Worm (Caenorhabditis elegans): ENCODE results near the gene ZK1251.3.
A peak's percentile ranks its signal among the peaks of the same experiment; 100 is the strongest.

The ZK1251.3 gene

DNA sequence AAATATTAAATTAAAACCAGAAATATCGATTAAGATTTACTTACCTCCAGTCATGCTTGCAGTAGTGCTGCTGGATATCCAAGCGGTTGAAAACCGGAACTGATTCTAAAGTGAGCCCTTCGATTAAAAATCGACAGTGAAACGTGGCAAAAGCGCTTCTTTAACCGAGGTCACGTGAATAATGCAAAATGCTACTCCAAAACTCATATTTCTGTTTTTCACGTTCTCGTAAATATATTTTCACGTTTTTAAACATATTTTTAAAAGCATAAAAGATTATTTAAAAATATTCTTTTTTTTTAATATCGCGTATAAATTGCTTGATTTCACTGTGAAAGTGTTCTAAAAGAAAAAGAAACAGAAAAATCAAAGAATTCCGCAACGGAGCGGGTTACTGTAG, 25.7 kb downstream of the ZK1251.3 start, which contains the start of gene ant-1.3:
Gene ant-1.3, minus strand, starts transcription at position 101 of the 400 bp plus-strand sequence.
- TF ChIP-seq pha-4 (GFP tag; IDR thresholded peaks at IDR 0.05) (no peak), pha-4 (tag; optimal IDR thresholded peaks at IDR 0.05) (no peak), cey-2 (tag; optimal IDR thresholded peaks at IDR 0.05; ENCODE audit: borderline replicate concordance, insufficient read depth) (no peak), lir-3 (tag; optimal IDR thresholded peaks at IDR 0.05) (no peak), ces-1 (GFP tag; optimal IDR thresholded peaks at IDR 0.05) (no peak), lin-13 (GFP tag; optimal IDR thresholded peaks at IDR 0.05) (no peak), F26F4.8 (GFP tag; conservative IDR thresholded peaks at IDR 0.05) (no peak), unc-62 (GFP tag; optimal IDR thresholded peaks at IDR 0.05 in 1 of 2) (no peak), unc-62 (tag; optimal IDR thresholded peaks at IDR 0.05) (no peak), ztf-7 (tag; optimal IDR thresholded peaks at IDR 0.05) (no peak), hmg-1.1 (GFP tag; IDR thresholded peaks at IDR 0.05) (no peak), nhr-25 (tag; optimal IDR thresholded peaks at IDR 0.05; ENCODE audit: borderline replicate concordance, insufficient read depth) (no peak), madf-5 (GFP tag; IDR thresholded peaks at IDR 0.05) (no peak), sdz-12 (GFP tag; optimal IDR thresholded peaks at IDR 0.05) (no peak), ceh-20 (GFP tag; IDR thresholded peaks at IDR 0.05) (no peak), F49E8.2 (tag; optimal IDR thresholded peaks at IDR 0.05; ENCODE audit: borderline replicate concordance) (no peak), mdl-1 (tag; optimal IDR thresholded peaks at IDR 0.05) (no peak)

DNA sequence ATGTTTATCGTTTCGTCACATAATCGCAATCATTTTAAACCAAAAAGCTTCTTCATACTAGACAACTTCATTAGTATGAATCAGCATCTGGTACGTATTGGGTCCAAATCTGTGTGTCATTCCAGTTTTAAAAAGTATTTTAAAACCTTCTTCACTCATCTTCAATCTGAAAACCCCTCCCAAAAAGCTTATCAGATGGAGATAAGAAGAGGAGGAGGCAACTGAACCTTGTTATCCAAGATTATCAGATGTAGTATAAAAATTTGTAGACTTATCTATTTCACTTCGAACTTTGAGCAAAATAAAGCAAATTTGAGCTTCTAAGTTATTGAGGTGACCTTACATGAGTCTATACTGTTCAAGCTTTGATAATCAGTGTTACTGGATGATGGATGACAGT, 26.4 kb downstream of the ZK1251.3 start, which contains the start of gene nhr-38:
Gene nhr-38, plus strand, starts transcription at position 301 of the 400 bp plus-strand sequence.
- TF ChIP-seq F10B5.3 (tag; optimal IDR thresholded peaks at IDR 0.05) (no peak), unc-62 (GFP tag; optimal IDR thresholded peaks at IDR 0.05 in 1 of 2) (peak in 1 of 2 experiments; percentile 41), unc-62 (tag; optimal IDR thresholded peaks at IDR 0.05) (no peak), zfp-3 (GFP tag; conservative IDR thresholded peaks at IDR 0.05) (no peak)

DNA sequence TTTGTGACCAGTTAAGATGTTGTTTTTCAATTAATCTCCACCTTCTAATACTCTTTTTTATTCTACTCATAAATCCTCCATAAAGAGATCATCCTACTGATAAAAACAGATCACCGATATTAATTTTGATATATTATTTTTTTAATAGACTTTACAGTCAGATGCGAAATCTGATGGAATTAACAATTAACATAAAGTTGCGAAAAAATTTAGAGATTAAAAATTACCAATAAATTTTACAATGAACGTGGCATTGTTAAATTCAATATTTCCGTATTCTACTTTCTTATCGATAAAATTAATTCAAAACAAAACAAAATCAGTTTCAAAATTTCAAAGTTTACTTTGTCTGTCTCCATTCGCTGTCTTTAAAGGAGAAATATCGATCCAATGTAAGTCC, 29.3 kb downstream of the ZK1251.3 start, which contains the start of gene K01H12.4:
Gene K01H12.4, plus strand, starts transcription at position 301 of the 400 bp plus-strand sequence.
- TF ChIP-seq aha-1 (tag) (peak; percentile 28), ztf-11 (tag; optimal IDR thresholded peaks at IDR 0.05) (no peak)

DNA sequence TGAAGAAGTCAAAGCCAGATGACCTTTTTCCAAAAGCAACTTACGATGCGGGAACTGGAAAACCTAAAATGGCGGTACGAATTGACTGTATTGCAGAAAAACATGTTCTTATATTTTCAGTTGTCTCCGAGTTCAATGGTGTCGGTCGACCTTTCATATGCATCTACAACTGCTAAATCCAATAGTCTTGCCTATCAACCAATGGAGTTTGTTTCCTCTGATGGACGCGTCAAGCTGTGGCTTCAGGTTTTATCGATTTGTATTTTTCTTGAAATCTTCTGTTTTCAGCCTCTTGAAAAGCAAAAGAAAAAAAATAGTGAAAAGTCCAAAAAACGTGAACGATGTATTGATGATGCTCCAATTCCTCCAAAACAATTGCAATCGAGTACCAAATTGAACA, 30.8 kb downstream of the ZK1251.3 start:
- no peak for TF ChIP-seq dmd-9 (GFP tag; IDR thresholded peaks at IDR 0.05)
- no peak for TF ChIP-seq F37D6.2 (tag; optimal IDR thresholded peaks at IDR 0.05)
- no peak for TF ChIP-seq snpc-1.2 (GFP tag; IDR thresholded peaks at IDR 0.05)
- no peak for TF ChIP-seq mxl-2 (GFP tag; conservative IDR thresholded peaks at IDR 0.05)
- peak in 1 of 2 experiments; percentile 94 for TF ChIP-seq unc-62 (GFP tag; optimal IDR thresholded peaks at IDR 0.05 in 1 of 2)
- TF ChIP-seq unc-62 (tag; optimal IDR thresholded peaks at IDR 0.05) = no peak
- TF ChIP-seq snpc-4 (tag; optimal IDR thresholded peaks at IDR 0.05) = no peak
- no peak for TF ChIP-seq T20F7.1 (GFP tag; optimal IDR thresholded peaks at IDR 0.05)
- no peak for TF ChIP-seq ceh-82 (tag; optimal IDR thresholded peaks at IDR 0.05)

DNA sequence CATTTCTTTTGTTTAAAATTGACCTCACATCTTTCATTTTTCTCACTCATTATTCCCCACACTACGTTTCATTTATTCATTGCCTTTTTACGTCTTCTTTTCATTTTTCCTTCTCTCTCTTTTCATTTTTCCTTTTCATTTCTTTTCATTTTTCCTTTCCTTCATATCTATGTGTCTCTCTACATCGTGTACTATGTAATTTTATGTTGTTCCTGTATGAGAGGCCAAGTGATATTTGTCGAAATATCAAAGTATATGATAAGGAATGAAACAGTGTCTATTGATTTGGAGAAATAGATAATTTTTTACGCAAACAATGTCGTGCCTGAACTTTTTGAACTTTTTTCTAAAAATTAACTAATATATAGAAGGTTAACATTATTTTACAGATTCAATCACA, 33.0 kb downstream of the ZK1251.3 start:
- TF ChIP-seq nhr-10 (tag; optimal IDR thresholded peaks at IDR 0.05) = peak; percentile 40
- peak; percentile 63 for TF ChIP-seq nhr-6 (tag; optimal IDR thresholded peaks at IDR 0.05)
- no peak for TF ChIP-seq R02D3.7 (tag; optimal IDR thresholded peaks at IDR 0.05)
- TF ChIP-seq ztf-7 (tag; optimal IDR thresholded peaks at IDR 0.05) = peak; percentile 72
- peak; percentile 80 for TF ChIP-seq dmd-6 (GFP tag; IDR thresholded peaks at IDR 0.05)
- TF ChIP-seq dve-1 (tag; optimal IDR thresholded peaks at IDR 0.05; ENCODE audit: insufficient read depth) = peak; percentile 84
- peak; percentile 37 for TF ChIP-seq T20F7.1 (GFP tag; optimal IDR thresholded peaks at IDR 0.05)
- TF ChIP-seq nhr-77 (tag; optimal IDR thresholded peaks at IDR 0.05) = peak; percentile 74
- TF ChIP-seq daf-16 (GFP tag; optimal IDR thresholded peaks at IDR 0.05) = no peak
- peak; percentile 52 for TF ChIP-seq daf-16 (tag; optimal IDR thresholded peaks at IDR 0.05)
- peak in 1 of 2 experiments; percentile 53 for TF ChIP-seq lsy-2 (tag; optimal IDR thresholded peaks at IDR 0.05)
- peak; percentile 27 for TF ChIP-seq hlh-30 (tag; optimal IDR thresholded peaks at IDR 0.05; ENCODE audit: insufficient read depth)
- no peak for TF ChIP-seq mep-1 (tag; optimal IDR thresholded peaks at IDR 0.05)
- TF ChIP-seq zip-11 (GFP tag; IDR thresholded peaks at IDR 0.05) = no peak
- TF ChIP-seq nhr-28 (tag; optimal IDR thresholded peaks at IDR 0.05) = peak; percentile 90
- peak; percentile 81 for TF ChIP-seq pqm-1 (tag; optimal IDR thresholded peaks at IDR 0.05)

Data from whole organism, L4 larva.